Worm (Caenorhabditis elegans): Measurements from ENCODE around the gene cmk-1.

- no peak for TF ChIP-seq ama-1 (optimal IDR thresholded peaks at IDR 0.05)
- TF ChIP-seq lin-39 (tag; optimal IDR thresholded peaks at IDR 0.05) = no peak
- TF ChIP-seq unc-62 (GFP tag; optimal IDR thresholded peaks at IDR 0.05) = no peak
- no peak for TF ChIP-seq skn-1 (tag; optimal IDR thresholded peaks at IDR 0.05)
- no peak for TF ChIP-seq elt-3 (tag; optimal IDR thresholded peaks at IDR 0.05)
- peak; percentile 68 for TF ChIP-seq lin-13 (GFP tag; optimal IDR thresholded peaks at IDR 0.05)
- TF ChIP-seq lsy-2 (tag; optimal IDR thresholded peaks at IDR 0.05) = peak in 1 of 2 experiments; percentile 65
- TF ChIP-seq ceh-82 (tag; optimal IDR thresholded peaks at IDR 0.05) = no peak
- TF ChIP-seq snpc-4 (tag; optimal IDR thresholded peaks at IDR 0.05) = peak; percentile 10
Measured at ce11 chrIV:1824065-1824531, at the start of gene cmk-1.

Data from whole organism, L2 larva.